Worm (Caenorhabditis elegans) whole organism, late embryonic: ENCODE data around the gene C03E10.3.

ENCODE experiments used
- F13H6.1 ChIP-seq: sonication (generic microtip); optimal IDR thresholded peaks from 2 replicates; lab custom pipeline; 2016; ENCODE audit warnings: missing genetic modification characterization, missing compliant biosample characterization
- T23F11.4 ChIP-seq: fragments of 200-800 bp; sonication (Bioruptor generic); optimal IDR thresholded peaks from 2 replicates; lab custom pipeline; 2018; ENCODE audit warnings: mild to moderate bottlenecking, missing genetic modification characterization, missing compliant biosample characterization
- Y22D7AL.16 ChIP-seq: sonication (generic microtip); optimal IDR thresholded peaks from 2 replicates; lab custom pipeline; 2016; ENCODE audit warnings: missing genetic modification characterization, missing compliant biosample characterization
- ceh-9 ChIP-seq: sonication (generic microtip); optimal IDR thresholded peaks from 2 replicates; lab custom pipeline; 2016; ENCODE audit warnings: mild to moderate bottlenecking, missing genetic modification characterization, inconsistent platforms, missing compliant biosample characterization
- elt-2 ChIP-seq: sonication (generic microtip); optimal IDR thresholded peaks from 2 replicates; lab custom pipeline; 2016; ENCODE audit warnings: missing genetic modification reagents, missing genetic modification characterization, missing compliant biosample characterization
- gmeb-2 ChIP-seq: sonication (generic microtip); optimal IDR thresholded peaks from 2 replicates; lab custom pipeline; 2016; ENCODE audit warnings: missing genetic modification characterization, inconsistent platforms, missing compliant biosample characterization
- hlh-15 ChIP-seq: sonication (generic microtip); optimal IDR thresholded peaks from 2 replicates; lab custom pipeline; 2016; ENCODE audit warnings: missing genetic modification characterization, missing compliant biosample characterization
- lin-11 ChIP-seq: fragments of 200-800 bp; sonication (Bioruptor generic); optimal IDR thresholded peaks from 2 replicates; lab custom pipeline; 2018; ENCODE audit warnings: mild to moderate bottlenecking, missing genetic modification characterization, missing compliant biosample characterization
- pag-3 ChIP-seq: sonication (generic microtip); optimal IDR thresholded peaks from 2 replicates; lab custom pipeline; 2016; ENCODE audit warnings: missing compliant biosample characterization, missing genetic modification characterization, borderline replicate concordance
- pha-2 ChIP-seq: sonication (generic microtip); optimal IDR thresholded peaks from 2 replicates; lab custom pipeline; 2017; ENCODE audit warnings: mild to moderate bottlenecking, missing genetic modification characterization, missing compliant biosample characterization
- sdc-2 ChIP-seq: sonication (generic microtip); optimal IDR thresholded peaks from 2 replicates; lab custom pipeline; 2016; ENCODE audit warnings: missing genotype, missing genetic modification characterization, missing compliant biosample characterization
- sox-2 ChIP-seq: fragments of 200-800 bp; sonication (Bioruptor generic); IDR thresholded peaks from 2 replicates; pipeline ENCODE4 v1.3.6; 2022; ENCODE audit warnings: missing genetic modification reagents, missing genetic modification characterization, missing compliant biosample characterization
- sox-4 ChIP-seq: sonication (generic microtip); optimal IDR thresholded peaks from 2 replicates; lab custom pipeline; 2017; ENCODE audit warnings: mild to moderate bottlenecking, missing genetic modification characterization, inconsistent platforms, missing compliant biosample characterization
- tbx-7 ChIP-seq: sonication (generic microtip); optimal IDR thresholded peaks from 2 replicates; lab custom pipeline; 2016; ENCODE audit warnings: missing genotype, missing genetic modification characterization, missing compliant biosample characterization

DNA sequence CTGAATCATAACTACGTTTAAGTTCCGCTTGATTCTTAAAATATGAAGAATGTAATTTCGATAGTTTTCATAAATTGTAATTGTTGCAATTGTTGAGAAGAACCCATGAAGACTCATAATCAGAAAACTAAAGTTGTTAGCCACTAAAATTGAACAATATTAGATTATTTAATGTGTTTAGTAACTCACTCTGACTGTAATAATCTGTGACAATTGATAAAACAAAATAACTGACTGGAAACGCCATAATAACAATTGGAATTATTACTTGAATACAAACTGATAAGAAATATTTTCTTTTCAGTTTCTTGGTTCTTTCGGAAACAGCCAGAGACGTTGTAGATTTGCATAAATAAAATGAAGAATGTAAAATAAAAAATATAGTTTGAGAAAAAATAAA, 13.2 kb downstream of the C03E10.3 start:
- TF ChIP-seq elt-2 (tag; lab: Kevin White, UChicago) (no peak), sox-2 (GFP tag; lab: Robert Waterston, UW) (no peak), gmeb-2 (no peak), tbx-7 (tag; lab: Kevin White, UChicago) (no peak), ceh-9 (tag; lab: Kevin White, UChicago) (no peak), sdc-2 (tag; lab: Kevin White, UChicago) (no peak), T23F11.4 (GFP tag; lab: Kevin White, UChicago) (no peak), pha-2 (tag; lab: Kevin White, UChicago) (no peak), hlh-15 (tag; lab: Kevin White, UChicago) (no peak), Y22D7AL.16 (no peak), lin-11 (tag; lab: Kevin White, UChicago) (no peak), F13H6.1 (tag; lab: Kevin White, UChicago) (no peak), sox-4 (no peak), pag-3 (tag; lab: Kevin White, UChicago) (no peak)
